Worm (Caenorhabditis elegans) whole organism, midembryonic: ENCODE data around the gene srz-5.

Experiments used
- T22C8.4 ChIP-seq: fragments of 200-800 bp; sonication (Bioruptor generic); IDR thresholded peaks from 2 replicates; pipeline ENCODE4 v1.3.6; 2022; ENCODE audit warnings: missing genetic modification characterization, missing compliant biosample characterization
- cog-1 ChIP-seq: sonication (generic microtip); optimal IDR thresholded peaks from 2 replicates; lab custom pipeline; 2016; ENCODE audit warnings: missing genetic modification characterization, missing compliant biosample characterization
- flt-1 ChIP-seq: fragments of 200-800 bp; sonication (Bioruptor generic); IDR thresholded peaks from 2 replicates; pipeline ENCODE4 v1.3.6; 2022; ENCODE audit warnings: missing genetic modification characterization, missing compliant biosample characterization
- klf-2 ChIP-seq: fragments of 200-800 bp; sonication (Bioruptor generic); conservative IDR thresholded peaks from 2 replicates; pipeline ENCODE4 v1.3.6; 2022; ENCODE audit warnings: missing genetic modification reagents, missing genetic modification characterization, missing compliant biosample characterization
- ref-1 ChIP-seq: fragments of 200-800 bp; sonication (Bioruptor generic); conservative IDR thresholded peaks from 2 replicates; pipeline ENCODE4 v1.3.6; 2022; ENCODE audit warnings: missing genetic modification reagents, missing genetic modification characterization, missing compliant biosample characterization
- ztf-29 ChIP-seq: fragments of 200-800 bp; sonication (Bioruptor generic); IDR thresholded peaks from 2 replicates; pipeline ENCODE4 v1.3.6; 2022; ENCODE audit warnings: missing genetic modification reagents, missing genetic modification characterization, missing compliant biosample characterization

- no peak for TF ChIP-seq flt-1
- no peak for TF ChIP-seq ref-1 (GFP tag; lab: Robert Waterston, UW)
- TF ChIP-seq klf-2 (GFP tag; lab: Robert Waterston, UW), result no peak
- no peak for TF ChIP-seq cog-1 (tag; lab: Kevin White, UChicago)
- no peak for TF ChIP-seq T22C8.4
- no peak for TF ChIP-seq ztf-29 (GFP tag; lab: Robert Waterston, UW)
These were observed 15.1 kb downstream of the srz-5 start, which contains the start of gene Y49F6B.9 for ce11 chrII:3499386-3499785.
